Fruit fly (Drosophila melanogaster): ENCODE results near the gene CG14961.

- TF ChIP-seq usp (GFP tag; optimal IDR thresholded peaks at IDR 0.05) (no peak), psq (GFP tag; optimal IDR thresholded peaks at IDR 0.05) (no peak)
Observed at dm6 chr3L:3314696-3315095, 15.2 kb upstream of the CG14961 start, which contains the start of gene Drsl3.

Measured in whole organism, wandering third instar larva.